Worm (Caenorhabditis elegans) whole organism, L1 larva: ENCODE results near the gene unc-1.

ENCODE experiments used
- dsc-1 ChIP-seq: sonication (generic microtip); optimal IDR thresholded peaks from 2 replicates; lab custom pipeline; 2016; ENCODE audit warnings: mild to moderate bottlenecking, missing genetic modification characterization, missing compliant biosample characterization
- skn-1 ChIP-seq: fragments of 150-350 bp; optimal IDR thresholded peaks from 2 replicates; lab custom pipeline; 2014; ENCODE audit warnings: missing biosample characterization, missing genetic modification characterization

ce11 chrX:1062403-1063073, at the start of gene unc-1:
- peak; percentile 17 for TF ChIP-seq skn-1 (tag; lab: Kevin White, UChicago)
- TF ChIP-seq dsc-1 (tag; lab: Kevin White, UChicago): peak; percentile 21
